Worm (Caenorhabditis elegans): ENCODE data around the gene F25H9.6.

The F25H9.6 gene

ce11 chrV:13459323-13459722 lies 8.8 kb downstream of the F25H9.6 start, which contains the start of gene bath-39:
bath-39 (plus strand) TSS chrV:13459459.
- TF ChIP-seq tbp1 (GFP tag; optimal IDR thresholded peaks at IDR 0.05) (no peak), sea-2 (GFP tag; IDR thresholded peaks at IDR 0.05) (no peak), athp-1 (tag; optimal IDR thresholded peaks at IDR 0.05) (no peak), ets-4 (GFP tag; optimal IDR thresholded peaks at IDR 0.05) (no peak), egl-18 (GFP tag; IDR thresholded peaks at IDR 0.05) (no peak), nhr-179 (tag; optimal IDR thresholded peaks at IDR 0.05) (no peak), cebp-2 (GFP tag; IDR thresholded peaks at IDR 0.05) (no peak), F57C9.4 (tag; optimal IDR thresholded peaks at IDR 0.05) (no peak), chd-7 (tag; optimal IDR thresholded peaks at IDR 0.05) (no peak)

DNA sequence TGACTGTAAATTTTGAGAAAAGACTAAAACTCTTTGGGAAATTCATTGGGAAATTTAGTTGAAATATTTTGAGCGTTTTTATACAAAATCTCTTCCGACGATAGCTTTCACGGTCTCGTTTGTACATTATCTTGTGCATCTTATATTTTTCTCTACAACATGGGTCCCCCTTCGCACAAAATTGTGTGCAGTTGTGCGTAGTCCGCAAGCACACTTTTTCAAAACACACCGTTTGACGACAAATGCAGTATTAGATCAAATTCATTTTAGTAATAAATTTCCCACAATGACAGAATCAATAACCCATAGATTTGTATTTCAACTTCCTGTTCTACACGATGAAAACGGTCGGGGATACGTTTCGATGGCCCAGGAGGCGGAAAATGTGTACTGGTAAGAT lies 10.3 kb downstream of the F25H9.6 start, which contains the start of gene F25H9.2:
Gene F25H9.2, plus strand, starts transcription at position 226 of the 400 bp plus-strand sequence.
- TF ChIP-seq hrde-1 (tag; optimal IDR thresholded peaks at IDR 0.05; ENCODE audit: borderline replicate concordance) = no peak
- TF ChIP-seq B0336.3 (GFP tag; IDR thresholded peaks at IDR 0.05) = no peak
- no peak for TF ChIP-seq zim-3 (tag; optimal IDR thresholded peaks at IDR 0.05)
- TF ChIP-seq cebp-2 (GFP tag; IDR thresholded peaks at IDR 0.05) = no peak
- no peak for TF ChIP-seq tbx-9 (tag; optimal IDR thresholded peaks at IDR 0.05; ENCODE audit: borderline replicate concordance)
- no peak for TF ChIP-seq madf-3 (GFP tag; IDR thresholded peaks at IDR 0.05)
- TF ChIP-seq ceh-79 (tag; optimal IDR thresholded peaks at IDR 0.05) = no peak
- TF ChIP-seq C06A6.2 (GFP tag; conservative IDR thresholded peaks at IDR 0.05) = no peak
- no peak for TF ChIP-seq bed-2 (GFP tag; IDR thresholded peaks at IDR 0.05)
- no peak for TF ChIP-seq ama-1 (optimal IDR thresholded peaks at IDR 0.05)
- no peak for TF ChIP-seq ama-1 (GFP tag; optimal IDR thresholded peaks at IDR 0.05)
- no peak for TF ChIP-seq F33H1.4 (GFP tag; IDR thresholded peaks at IDR 0.05)

- no peak for TF ChIP-seq nfya-2 (GFP tag; IDR thresholded peaks at IDR 0.05)
- no peak for TF ChIP-seq unc-130 (GFP tag; optimal IDR thresholded peaks at IDR 0.05)
- TF ChIP-seq ztf-22 (GFP tag; optimal IDR thresholded peaks at IDR 0.05) = no peak
- TF ChIP-seq chd-7 (tag; optimal IDR thresholded peaks at IDR 0.05) = no peak
- no peak for TF ChIP-seq F23B12.7 (tag; optimal IDR thresholded peaks at IDR 0.05; ENCODE audit: insufficient read depth)
- TF ChIP-seq nhr-120 (GFP tag; IDR thresholded peaks at IDR 0.05) = no peak
- TF ChIP-seq lag-1 (GFP tag; IDR thresholded peaks at IDR 0.05) = no peak
- TF ChIP-seq fkh-3 (tag; optimal IDR thresholded peaks at IDR 0.05) = no peak
- no peak for TF ChIP-seq akir-1 (GFP tag; optimal IDR thresholded peaks at IDR 0.05)
- no peak for TF ChIP-seq ztf-3 (GFP tag; optimal IDR thresholded peaks at IDR 0.05)
- no peak for TF ChIP-seq sdz-38 (tag; optimal IDR thresholded peaks at IDR 0.05)
These were observed 12.7 kb downstream of the F25H9.6 start, which contains the start of gene lurp-3 for ce11 chrV:13455448-13455847. lurp-3 (plus strand) TSS chrV:13455748.

- TF ChIP-seq nhr-120 (GFP tag; IDR thresholded peaks at IDR 0.05) (no peak), B0261.1 (tag; optimal IDR thresholded peaks at IDR 0.05) (no peak), hlh-26 (GFP tag; conservative IDR thresholded peaks at IDR 0.05) (no peak), ztf-28 (GFP tag; IDR thresholded peaks at IDR 0.05) (no peak), F57A8.1 (GFP tag; optimal IDR thresholded peaks at IDR 0.05) (no peak), hmg-20 (GFP tag; IDR thresholded peaks at IDR 0.05) (no peak), egrh-3 (GFP tag; IDR thresholded peaks at IDR 0.05) (no peak), mcd-1 (GFP tag; IDR thresholded peaks at IDR 0.05) (no peak), mxl-1 (tag; optimal IDR thresholded peaks at IDR 0.05) (no peak), lsy-27 (tag; optimal IDR thresholded peaks at IDR 0.05; ENCODE audit: borderline replicate concordance, insufficient read depth) (no peak), cebp-2 (GFP tag; IDR thresholded peaks at IDR 0.05) (no peak), madf-3 (GFP tag; IDR thresholded peaks at IDR 0.05) (no peak), ztf-25 (GFP tag; IDR thresholded peaks at IDR 0.05) (no peak), ekl-4 (GFP tag; IDR thresholded peaks at IDR 0.05) (no peak), madf-6 (GFP tag; IDR thresholded peaks at IDR 0.05) (no peak), Y56A3A.18 (GFP tag; IDR thresholded peaks at IDR 0.05) (no peak), tbp1 (GFP tag; optimal IDR thresholded peaks at IDR 0.05) (no peak)
These were observed 14.8 kb downstream of the F25H9.6 start, which contains the start of gene lurp-2 for ce11 chrV:13453334-13453733. lurp-2 (plus strand) TSS chrV:13453634.
